Worm (Caenorhabditis elegans) whole organism, young adult: Measurements from ENCODE around the gene inft-2.

ENCODE experiments used
- K11D2.4 ChIP-seq: fragments of 200-800 bp; sonication (Bioruptor generic); IDR thresholded peaks from 2 replicates; pipeline ENCODE4 v1.3.6; 2022; ENCODE audit warnings: missing genetic modification reagents, missing genetic modification characterization, missing compliant biosample characterization
- efl-1 ChIP-seq: fragments of 150-350 bp; optimal IDR thresholded peaks from 2 replicates; lab custom pipeline; 2014; ENCODE audit warnings: missing biosample characterization, missing genetic modification reagents, missing genetic modification characterization
- nfya-1 ChIP-seq: sonication (generic microtip); optimal IDR thresholded peaks from 2 replicates; lab custom pipeline; 2017; ENCODE audit warnings: antibody characterized with exemption, missing compliant biosample characterization, missing genetic modification characterization, borderline replicate concordance; ENCODE audit not compliant: insufficient read depth
- nhr-179 ChIP-seq: sonication (generic microtip); optimal IDR thresholded peaks from 2 replicates; lab custom pipeline; 2016; ENCODE audit warnings: mild to moderate bottlenecking, missing genetic modification characterization, missing compliant biosample characterization
- pha-4 ChIP-seq: fragments of 150-350 bp; sonication (generic microtip); optimal IDR thresholded peaks from 2 replicates; lab custom pipeline; 2014; ENCODE audit warnings: missing biosample characterization, missing genetic modification reagents, missing genetic modification characterization
- snpc-1.1 ChIP-seq: sonication (generic microtip); optimal IDR thresholded peaks from 2 replicates; lab custom pipeline; 2017; ENCODE audit warnings: missing genetic modification characterization, mild to moderate bottlenecking, missing compliant biosample characterization, antibody characterized with exemption, moderate library complexity, missing genotype, missing genetic modification reagents; ENCODE audit not compliant: insufficient read depth
- zfh-2 ChIP-seq: fragments of 200-800 bp; sonication (Bioruptor generic); conservative IDR thresholded peaks from 2 replicates; pipeline ENCODE4 v1.3.6; 2022; ENCODE audit warnings: missing genetic modification reagents, missing genetic modification characterization, missing compliant biosample characterization

- TF ChIP-seq zfh-2 (GFP tag; lab: Robert Waterston, UW) (no peak), pha-4 (tag; lab: Kevin White, UChicago) (no peak), K11D2.4 (GFP tag; lab: Robert Waterston, UW) (no peak), nhr-179 (tag; lab: Kevin White, UChicago) (no peak), snpc-1.1 (no peak), nfya-1 (tag; lab: Kevin White, UChicago) (no peak), efl-1 (GFP tag; lab: Kevin White, UChicago) (no peak)
Observed at ce11 chrV:13049149-13049610, 47.1 kb downstream of the inft-2 start, which contains the start of gene W07G4.8.
